Worm (Caenorhabditis elegans) whole organism, L2 larva: ENCODE data around the gene ZK381.62.

Experiments used
- C34F6.9 ChIP-seq: fragments of 150-350 bp; optimal IDR thresholded peaks from 2 replicates; lab custom pipeline; 2014; ENCODE audit warnings: missing biosample characterization, missing genetic modification characterization
- F13H6.1 ChIP-seq: sonication (generic microtip); optimal IDR thresholded peaks from 2 replicates; lab custom pipeline; 2016; ENCODE audit warnings: missing genetic modification characterization, missing compliant biosample characterization
- R02D3.7 ChIP-seq: fragments of 150-350 bp; optimal IDR thresholded peaks from 2 replicates; lab custom pipeline; 2014; ENCODE audit warnings: missing biosample characterization, missing genetic modification characterization
- Y55F3AM.14 ChIP-seq: fragments of 200-800 bp; sonication (Bioruptor generic); optimal IDR thresholded peaks from 2 replicates; lab custom pipeline; 2018; ENCODE audit warnings: mild to moderate bottlenecking, missing genetic modification characterization, missing compliant biosample characterization
- alr-1 ChIP-seq: fragments of 150-350 bp; optimal IDR thresholded peaks from 2 replicates; lab custom pipeline; 2014; ENCODE audit warnings: missing biosample characterization, missing genetic modification characterization
- aly-2 ChIP-seq: fragments of 150-350 bp; optimal IDR thresholded peaks from 2 replicates; lab custom pipeline; 2014; ENCODE audit warnings: missing biosample characterization, missing genetic modification characterization
- ama-1 ChIP-seq: fragments of 150-350 bp; optimal IDR thresholded peaks from 2 replicates; lab custom pipeline; 2018; ENCODE audit warnings: inconsistent platforms
- ceh-16 ChIP-seq: fragments of 150-350 bp; optimal IDR thresholded peaks from 2 replicates; lab custom pipeline; 2014; ENCODE audit warnings: missing biosample characterization, missing genetic modification characterization
- crh-2 ChIP-seq: sonication (generic microtip); optimal IDR thresholded peaks from 2 replicates; lab custom pipeline; 2017; ENCODE audit warnings: missing biosample characterization, missing genetic modification characterization
- dmd-4 ChIP-seq: sonication (generic microtip); optimal IDR thresholded peaks from 2 replicates; lab custom pipeline; 2017; ENCODE audit warnings: missing biosample characterization, missing genetic modification characterization
- egl-27 ChIP-seq: sonication (generic microtip); optimal IDR thresholded peaks from 3 replicates; lab custom pipeline; 2017; ENCODE audit warnings: missing biosample characterization, missing genetic modification reagents, missing genetic modification characterization
- elt-1 ChIP-seq: fragments of 150-350 bp; optimal IDR thresholded peaks from 2 replicates; lab custom pipeline; 2014; ENCODE audit warnings: missing biosample characterization, missing genetic modification characterization
- fos-1 ChIP-seq: fragments of 150-350 bp; optimal IDR thresholded peaks from 2 replicates; lab custom pipeline; 2014; ENCODE audit warnings: missing biosample characterization, missing genetic modification characterization
- lin-13 ChIP-seq: fragments of 150-350 bp; optimal IDR thresholded peaks from 2 replicates; lab custom pipeline; 2014; ENCODE audit warnings: missing biosample characterization, missing genetic modification reagents, missing genetic modification characterization
- lin-39 ChIP-seq: fragments of 150-350 bp; optimal IDR thresholded peaks from 2 replicates; lab custom pipeline; 2014; ENCODE audit warnings: missing biosample characterization, missing genetic modification reagents, missing genetic modification characterization
- lsy-2 ChIP-seq, 2 experiments: fragments of 150-350 bp in 1 of 2; sonication (generic microtip) in 1 of 2; optimal IDR thresholded peaks; 2 replicates each; lab custom pipeline; 2014 to 2017; ENCODE audit warnings: missing biosample characterization in 2 of 2, missing genetic modification characterization in 2 of 2
- mab-5 ChIP-seq: fragments of 150-350 bp; optimal IDR thresholded peaks from 2 replicates; lab custom pipeline; 2014; ENCODE audit warnings: missing biosample characterization, missing genetic modification characterization
- mbf-1 ChIP-seq: sonication (generic microtip); optimal IDR thresholded peaks from 2 replicates; lab custom pipeline; 2017; ENCODE audit warnings: missing biosample characterization, missing genetic modification characterization
- nhr-10 ChIP-seq: sonication (generic microtip); optimal IDR thresholded peaks from 2 replicates; lab custom pipeline; 2017; ENCODE audit warnings: missing biosample characterization, missing genetic modification characterization
- nhr-11 ChIP-seq: fragments of 150-350 bp; optimal IDR thresholded peaks from 2 replicates; lab custom pipeline; 2014; ENCODE audit warnings: missing biosample characterization, missing genetic modification characterization
- nhr-12 ChIP-seq: fragments of 150-350 bp; optimal IDR thresholded peaks from 2 replicates; lab custom pipeline; 2014; ENCODE audit warnings: missing biosample characterization, missing genetic modification characterization
- nhr-129 ChIP-seq: fragments of 150-350 bp; optimal IDR thresholded peaks from 2 replicates; lab custom pipeline; 2014; ENCODE audit warnings: missing biosample characterization, missing genetic modification characterization
- nhr-21 ChIP-seq: fragments of 150-350 bp; optimal IDR thresholded peaks from 2 replicates; lab custom pipeline; 2014; ENCODE audit warnings: missing biosample characterization, missing genetic modification characterization
- nhr-23 ChIP-seq: fragments of 150-350 bp; optimal IDR thresholded peaks from 2 replicates; lab custom pipeline; 2014; ENCODE audit warnings: missing biosample characterization, missing genetic modification reagents, missing genetic modification characterization
- nhr-237 ChIP-seq: fragments of 150-350 bp; optimal IDR thresholded peaks from 2 replicates; lab custom pipeline; 2014; ENCODE audit warnings: missing biosample characterization, missing genetic modification characterization
- nhr-25 ChIP-seq: fragments of 150-350 bp; sonication (generic microtip); optimal IDR thresholded peaks from 3 replicates; lab custom pipeline; 2014; ENCODE audit warnings: missing biosample characterization, missing genetic modification characterization
- nhr-6 ChIP-seq: fragments of 150-350 bp; optimal IDR thresholded peaks from 2 replicates; lab custom pipeline; 2014; ENCODE audit warnings: missing biosample characterization, missing genetic modification characterization
- peb-1 ChIP-seq: fragments of 150-350 bp; optimal IDR thresholded peaks from 2 replicates; lab custom pipeline; 2014; ENCODE audit warnings: missing biosample characterization, missing genetic modification characterization
- sem-4 ChIP-seq: fragments of 150-350 bp; optimal IDR thresholded peaks from 2 replicates; lab custom pipeline; 2014; ENCODE audit warnings: missing biosample characterization, missing genetic modification reagents, missing genetic modification characterization
- skn-1 ChIP-seq: sonication (generic microtip); optimal IDR thresholded peaks from 2 replicates; lab custom pipeline; 2017; ENCODE audit warnings: missing biosample characterization, missing genetic modification characterization
- sma-9 ChIP-seq, 2 experiments: fragments of 150-350 bp in 1 of 2; sonication (generic microtip) in 1 of 2; optimal IDR thresholded peaks; 2 replicates each; lab custom pipeline; 2014 to 2016; ENCODE audit warnings: missing genetic modification characterization in 2 of 2, mild to moderate bottlenecking in 1 of 2, missing biosample characterization in 1 of 2, missing compliant biosample characterization in 1 of 2, missing genetic modification reagents in 1 of 2, moderate library complexity in 1 of 2
- snpc-4 ChIP-seq: fragments of 150-350 bp; optimal IDR thresholded peaks from 2 replicates; lab custom pipeline; 2014; ENCODE audit warnings: missing biosample characterization, missing genetic modification characterization
- unc-39 ChIP-seq: fragments of 150-350 bp; optimal IDR thresholded peaks from 2 replicates; lab custom pipeline; 2014; ENCODE audit warnings: missing biosample characterization, missing genetic modification characterization
- unc-55 ChIP-seq: fragments of 150-350 bp; sonication (generic microtip); optimal IDR thresholded peaks from 3 replicates; lab custom pipeline; 2014; ENCODE audit warnings: missing biosample characterization, missing genetic modification reagents, missing genetic modification characterization
- zag-1 ChIP-seq: fragments of 150-350 bp; optimal IDR thresholded peaks from 2 replicates; lab custom pipeline; 2014; ENCODE audit warnings: missing biosample characterization, missing genetic modification characterization
- ztf-1 ChIP-seq: fragments of 200-800 bp; sonication (Bioruptor generic); conservative IDR thresholded peaks from 2 replicates; pipeline ENCODE4 v1.3.6; 2022; ENCODE audit warnings: missing genetic modification characterization, missing compliant biosample characterization
- ztf-11 ChIP-seq: sonication (generic microtip); optimal IDR thresholded peaks from 2 replicates; lab custom pipeline; 2017; ENCODE audit warnings: missing biosample characterization, missing genetic modification characterization

Gene ZK381.62

ce11 chrIV:6964508-6964907 is 6.6 kb downstream of the ZK381.62 start, which contains the start of gene B0478.3:
TSS of gene B0478.3 (minus strand) at chrIV:6964608.
- TF ChIP-seq R02D3.7 (tag; lab: Kevin White, UChicago), result no peak
- no peak for TF ChIP-seq snpc-4
- no peak for TF ChIP-seq aly-2
- TF ChIP-seq egl-27 (tag; lab: Kevin White, UChicago), result no peak
- TF ChIP-seq nhr-6, result no peak
- TF ChIP-seq nhr-21 (tag; lab: Kevin White, UChicago), result no peak
- TF ChIP-seq lin-39 (tag; lab: Kevin White, UChicago), result no peak
- TF ChIP-seq fos-1 (tag; lab: Kevin White, UChicago), result no peak
- no peak for TF ChIP-seq unc-39 (tag; lab: Kevin White, UChicago)
- TF ChIP-seq lsy-2 (tag; optimal IDR thresholded peaks at IDR 0.05; lab: Kevin White, UChicago), result no peak
- TF ChIP-seq mab-5 (tag; lab: Kevin White, UChicago), result no peak
- TF ChIP-seq alr-1 (tag; lab: Kevin White, UChicago), result no peak
- TF ChIP-seq elt-1, result no peak
- TF ChIP-seq ceh-16 (tag; lab: Kevin White, UChicago), result no peak
- TF ChIP-seq ztf-1 (GFP tag; lab: Robert Waterston, UW), result no peak
- no peak for TF ChIP-seq Y55F3AM.14
- TF ChIP-seq mbf-1, result no peak
- no peak for TF ChIP-seq crh-2 (tag; lab: Kevin White, UChicago)
- TF ChIP-seq dmd-4 (tag; lab: Kevin White, UChicago), result no peak
- no peak for TF ChIP-seq ama-1

- TF ChIP-seq nhr-10, result no peak
- peak in 1 of 2 experiments; percentile 52 for TF ChIP-seq lsy-2 (tag; optimal IDR thresholded peaks at IDR 0.05; lab: Kevin White, UChicago)
- TF ChIP-seq sma-9 (GFP tag; optimal IDR thresholded peaks at IDR 0.05; lab: Kevin White, UChicago), result peak; percentile 17
- TF ChIP-seq sma-9 (tag; optimal IDR thresholded peaks at IDR 0.05; lab: Kevin White, UChicago), result no peak
- peak; percentile 35 for TF ChIP-seq C34F6.9 (tag; lab: Kevin White, UChicago)
- TF ChIP-seq crh-2 (tag; lab: Kevin White, UChicago), result peak; percentile 27
- peak; percentile 46 for TF ChIP-seq sem-4 (tag; lab: Kevin White, UChicago)
- TF ChIP-seq unc-55 (GFP tag; lab: Kevin White, UChicago), result peak; percentile 24
- peak; percentile 16 for TF ChIP-seq nhr-6
- peak; percentile 16 for TF ChIP-seq zag-1
- TF ChIP-seq nhr-23 (tag; lab: Kevin White, UChicago), result no peak
These were observed 11.6 kb downstream of the ZK381.62 start for ce11 chrIV:6959483-6959882.

ce11 chrIV:6958696-6959095 is 12.4 kb downstream of the ZK381.62 start:
- TF ChIP-seq mbf-1, result no peak
- TF ChIP-seq skn-1 (tag; lab: Kevin White, UChicago), result no peak
- peak; percentile 5 for TF ChIP-seq sma-9 (GFP tag; optimal IDR thresholded peaks at IDR 0.05; lab: Kevin White, UChicago)
- no peak for TF ChIP-seq sma-9 (tag; optimal IDR thresholded peaks at IDR 0.05; lab: Kevin White, UChicago)
- TF ChIP-seq ztf-1 (GFP tag; lab: Robert Waterston, UW), result no peak
- TF ChIP-seq alr-1 (tag; lab: Kevin White, UChicago), result no peak
- no peak for TF ChIP-seq lin-13 (GFP tag; lab: Kevin White, UChicago)
- no peak for TF ChIP-seq nhr-11 (tag; lab: Kevin White, UChicago)
- TF ChIP-seq dmd-4 (tag; lab: Kevin White, UChicago), result no peak
- TF ChIP-seq nhr-129, result peak; percentile 25
- TF ChIP-seq Y55F3AM.14, result peak; percentile 56
- TF ChIP-seq nhr-21 (tag; lab: Kevin White, UChicago), result no peak
- TF ChIP-seq peb-1 (tag; lab: Kevin White, UChicago), result no peak
- peak; percentile 12 for TF ChIP-seq F13H6.1 (tag; lab: Kevin White, UChicago)
- no peak for TF ChIP-seq nhr-6
- no peak for TF ChIP-seq lin-39 (tag; lab: Kevin White, UChicago)
- peak; percentile 53 for TF ChIP-seq unc-55 (GFP tag; lab: Kevin White, UChicago)
- TF ChIP-seq lsy-2 (tag; optimal IDR thresholded peaks at IDR 0.05; lab: Kevin White, UChicago), result peak in 1 of 2 experiments; percentile 65
- TF ChIP-seq mab-5 (tag; lab: Kevin White, UChicago), result peak; percentile 95
- no peak for TF ChIP-seq sem-4 (tag; lab: Kevin White, UChicago)
- TF ChIP-seq nhr-25 (tag; lab: Kevin White, UChicago), result no peak
- peak; percentile 33 for TF ChIP-seq zag-1
- no peak for TF ChIP-seq nhr-23 (tag; lab: Kevin White, UChicago)
- TF ChIP-seq ztf-11 (tag; lab: Kevin White, UChicago), result no peak
- TF ChIP-seq crh-2 (tag; lab: Kevin White, UChicago), result peak; percentile 57
- peak; percentile 56 for TF ChIP-seq C34F6.9 (tag; lab: Kevin White, UChicago)
- no peak for TF ChIP-seq nhr-237 (tag; lab: Kevin White, UChicago)
- TF ChIP-seq nhr-12 (tag; lab: Kevin White, UChicago), result no peak
- TF ChIP-seq, all 48 proteins: peak for 10
